Fruit fly (Drosophila melanogaster): Measurements from ENCODE around the gene CG2964.

dm6 chr2L:2782790-2783189 lies 29.4 kb upstream of the CG2964 start:
- TF ChIP-seq Sin3A (optimal IDR thresholded peaks at IDR 0.05) (no peak), h (optimal IDR thresholded peaks at IDR 0.05) (no peak), psq (optimal IDR thresholded peaks at IDR 0.05) (no peak), ttk (optimal IDR thresholded peaks at IDR 0.05) (no peak), Myc (optimal IDR thresholded peaks at IDR 0.05) (no peak)
